Fruit fly (Drosophila melanogaster) whole organism, embryonic: ENCODE results near the gene CG15365.

ENCODE experiments used
- CG10209 ChIP-seq: fragments of 200-800 bp; sonication (Bioruptor generic); optimal IDR thresholded peaks from 3 replicates; lab custom pipeline; 2017; ENCODE audit warnings: missing biosample characterization, mild to moderate bottlenecking, missing genetic modification characterization, missing genetic modification reagents
- CG10431 ChIP-seq: fragments of 200-800 bp; sonication (Bioruptor generic); optimal IDR thresholded peaks from 3 replicates; lab custom pipeline; 2018; ENCODE audit warnings: missing biosample characterization, mild to moderate bottlenecking, missing genetic modification characterization
- CG11504 ChIP-seq: fragments of 200-800 bp; sonication (Bioruptor generic); optimal IDR thresholded peaks from 3 replicates; lab custom pipeline; 2019; ENCODE audit warnings: missing biosample characterization, mild to moderate bottlenecking, missing genetic modification characterization, moderate library complexity
- CG12155 ChIP-seq: fragments of 200-800 bp; sonication (Bioruptor generic); optimal IDR thresholded peaks from 3 replicates; lab custom pipeline; 2016; ENCODE audit warnings: missing biosample characterization, missing genetic modification characterization
- CG3281 ChIP-seq: fragments of 200-800 bp; sonication (Bioruptor generic); optimal IDR thresholded peaks from 3 replicates; lab custom pipeline; 2017; ENCODE audit warnings: missing biosample characterization, mild to moderate bottlenecking, missing genetic modification characterization
- CG7928 ChIP-seq: fragments of 200-800 bp; sonication (Bioruptor generic); optimal IDR thresholded peaks from 2 replicates; lab custom pipeline; 2017; ENCODE audit warnings: missing biosample characterization, mild to moderate bottlenecking, missing genetic modification characterization
- CG8478 ChIP-seq: fragments of >200 bp; optimal IDR thresholded peaks from 2 replicates; lab custom pipeline; 2018
- CG8944 ChIP-seq: fragments of 200-800 bp; sonication (Bioruptor generic); optimal IDR thresholded peaks from 3 replicates; lab custom pipeline; 2016; ENCODE audit warnings: missing biosample characterization, missing genetic modification characterization
- CTCF ChIP-seq: fragments of 200-800 bp; sonication (Bioruptor generic); optimal IDR thresholded peaks from 2 replicates; lab custom pipeline; 2017; ENCODE audit warnings: missing biosample characterization, mild to moderate bottlenecking, missing genetic modification characterization, moderate library complexity
- pnt ChIP-seq: fragments of 200-800 bp; sonication (Bioruptor generic); optimal IDR thresholded peaks from 3 replicates; lab custom pipeline; 2016; ENCODE audit warnings: missing biosample characterization, missing genetic modification characterization

DNA sequence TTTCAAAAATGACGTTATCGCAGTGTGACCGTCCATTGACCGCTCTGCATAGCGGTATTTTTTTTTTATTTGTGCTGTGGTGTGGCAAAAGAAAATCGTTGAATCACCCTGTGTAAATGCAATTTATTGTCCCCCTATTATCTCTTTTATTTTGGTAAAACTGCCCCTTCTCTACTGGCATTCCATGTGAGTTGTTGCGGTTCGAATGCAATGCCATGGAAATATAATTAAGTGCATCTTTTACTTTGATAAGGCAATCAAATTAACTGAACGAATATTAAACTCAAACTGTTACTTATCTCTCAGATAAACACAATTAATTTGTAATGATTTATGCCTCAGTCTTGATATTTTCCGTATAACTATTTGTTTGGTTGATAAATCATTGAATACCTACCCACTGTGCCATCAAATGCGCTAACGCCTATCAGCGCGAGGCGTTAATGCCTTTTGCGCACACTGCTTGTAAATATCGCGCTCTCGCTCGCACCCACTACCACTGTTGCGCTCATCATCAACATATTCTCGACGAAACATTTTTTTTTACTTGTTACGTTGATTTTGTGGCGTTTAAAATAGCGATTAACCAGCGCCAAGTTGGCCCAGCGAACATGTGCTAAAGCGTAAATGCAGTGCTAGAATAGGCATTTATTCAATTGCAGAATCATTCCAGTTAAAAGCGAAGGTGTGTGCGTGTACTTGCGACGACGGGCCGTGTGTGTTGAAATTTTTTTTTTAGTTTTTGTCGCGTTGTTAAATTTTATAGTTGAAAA, 41.5 kb upstream of the CG15365 start:
- TF ChIP-seq CG11504 = no peak
- no peak for TF ChIP-seq CTCF (GFP tag; lab: Kevin White, UChicago)
- TF ChIP-seq CG10209 (GFP tag; lab: Kevin White, UChicago) = peak; percentile 58
- peak; percentile 16 for TF ChIP-seq CG8478 (lab: Kevin White, UChicago)
- no peak for TF ChIP-seq CG10431 (GFP tag; lab: Kevin White, UChicago)
- peak; percentile 25 for TF ChIP-seq pnt
- peak; percentile 28 for TF ChIP-seq CG3281 (GFP tag; lab: Kevin White, UChicago)
- no peak for TF ChIP-seq CG7928 (GFP tag; lab: Kevin White, UChicago)
- peak; percentile 38 for TF ChIP-seq CG12155 (GFP tag; lab: Kevin White, UChicago)
- TF ChIP-seq CG8944 = peak; percentile 55
